Fruit fly (Drosophila melanogaster) whole organism: ENCODE data around the gene CG9673.

Experiments used
- CG8478 ChIP-seq: fragments of >200 bp; optimal IDR thresholded peaks from 2 replicates; lab custom pipeline; 2018; ENCODE audit warnings: inconsistent platforms
- Dll ChIP-seq: fragments of >200 bp; optimal IDR thresholded peaks from 2 replicates; lab custom pipeline; 2017
- EcR ChIP-seq, 2 experiments: fragments of >200 bp; optimal IDR thresholded peaks; 2 replicates each; lab custom pipeline; 2017; ENCODE audit warnings: missing biosample characterization in 2 of 2, missing genetic modification characterization in 2 of 2, missing genetic modification reagents in 2 of 2
- pan ChIP-seq: fragments of >200 bp; optimal IDR thresholded peaks from 2 replicates; lab custom pipeline; 2017
- psq ChIP-seq: fragments of >200 bp; optimal IDR thresholded peaks from 2 replicates; lab custom pipeline; 2017
- usp ChIP-seq: fragments of >200 bp; optimal IDR thresholded peaks from 2 replicates; lab custom pipeline; 2017; ENCODE audit warnings: missing biosample characterization, missing genetic modification characterization, mixed read lengths

The CG9673 gene

dm6 chrX:16689339-16689738 lies 14.3 kb downstream of the CG9673 start:
- TF ChIP-seq usp (no peak), Dll (no peak), CG8478 (lab: Kevin White, UChicago) (no peak), pan (lab: Kevin White, UChicago) (no peak), psq (no peak), EcR (GFP tag; optimal IDR thresholded peaks at IDR 0.05; lab: Kevin White, UChicago) (no peak)

dm6 chrX:16688106-16688459 lies 15.6 kb downstream of the CG9673 start:
- TF ChIP-seq Dll (no peak), pan (lab: Kevin White, UChicago) (no peak), psq (no peak), usp (no peak), CG8478 (lab: Kevin White, UChicago) (no peak), EcR (GFP tag; optimal IDR thresholded peaks at IDR 0.05; lab: Kevin White, UChicago) (no peak)

dm6 chrX:16687400-16688105 lies 16.1 kb downstream of the CG9673 start:
- TF ChIP-seq usp (no peak), Dll (no peak), pan (lab: Kevin White, UChicago) (no peak), CG8478 (lab: Kevin White, UChicago) (no peak), psq (no peak), EcR (GFP tag; optimal IDR thresholded peaks at IDR 0.05; lab: Kevin White, UChicago) (no peak)

- TF ChIP-seq usp (no peak), Dll (no peak), pan (lab: Kevin White, UChicago) (no peak), EcR (GFP tag; optimal IDR thresholded peaks at IDR 0.05; lab: Kevin White, UChicago) (no peak), psq (no peak), CG8478 (lab: Kevin White, UChicago) (no peak)
Observed at dm6 chrX:16683765-16684164, 19.9 kb downstream of the CG9673 start, which contains the start of gene Axs. Gene Axs, minus strand, starts transcription at chrX:16683895.

- no peak for TF ChIP-seq CG8478 (lab: Kevin White, UChicago)
- TF ChIP-seq psq, result no peak
- TF ChIP-seq Dll, result no peak
- no peak for TF ChIP-seq usp
- no peak for TF ChIP-seq EcR (GFP tag; optimal IDR thresholded peaks at IDR 0.05; lab: Kevin White, UChicago)
- no peak for TF ChIP-seq pan (lab: Kevin White, UChicago)
Observed at dm6 chrX:16678845-16679347, 24.8 kb downstream of the CG9673 start, which contains the start of the genes CG13010 and sing. Gene CG13010, minus strand, starts transcription at chrX:16678945. Gene sing, plus strand, starts transcription at chrX:16679297.

- TF ChIP-seq usp (no peak), pan (lab: Kevin White, UChicago) (no peak), EcR (GFP tag; optimal IDR thresholded peaks at IDR 0.05; lab: Kevin White, UChicago) (no peak), Dll (no peak), psq (no peak), CG8478 (lab: Kevin White, UChicago) (no peak)
Observed at dm6 chrX:16677163-16677562, 26.5 kb downstream of the CG9673 start.

- TF ChIP-seq psq, result no peak
- no peak for TF ChIP-seq pan (lab: Kevin White, UChicago)
- no peak for TF ChIP-seq usp
- no peak for TF ChIP-seq EcR (GFP tag; optimal IDR thresholded peaks at IDR 0.05; lab: Kevin White, UChicago)
- no peak for TF ChIP-seq Dll
- no peak for TF ChIP-seq CG8478 (lab: Kevin White, UChicago)
Observed at dm6 chrX:16676653-16677052, 27.0 kb downstream of the CG9673 start, which contains the start of gene CG13012. Gene CG13012, minus strand, starts transcription at chrX:16676753.

dm6 chrX:16674538-16674937 lies 29.1 kb downstream of the CG9673 start:
- TF ChIP-seq EcR (GFP tag; optimal IDR thresholded peaks at IDR 0.05; lab: Kevin White, UChicago) (no peak), Dll (no peak), pan (lab: Kevin White, UChicago) (no peak), psq (no peak), CG8478 (lab: Kevin White, UChicago) (no peak), usp (no peak)

- no peak for TF ChIP-seq Dll
- TF ChIP-seq CG8478 (lab: Kevin White, UChicago), result no peak
Observed at dm6 chrX:16672904-16673303, 30.8 kb downstream of the CG9673 start.

- TF ChIP-seq pan (lab: Kevin White, UChicago), result no peak
Observed at dm6 chrX:16670691-16671481, 32.8 kb downstream of the CG9673 start.

- no peak for TF ChIP-seq EcR (GFP tag; optimal IDR thresholded peaks at IDR 0.05; lab: Kevin White, UChicago)
- no peak for TF ChIP-seq CG8478 (lab: Kevin White, UChicago)
- TF ChIP-seq pan (lab: Kevin White, UChicago), result no peak
- TF ChIP-seq usp, result no peak
- TF ChIP-seq Dll, result no peak
- no peak for TF ChIP-seq psq
Observed at dm6 chrX:16670262-16670661, 33.4 kb downstream of the CG9673 start.

dm6 chrX:16669849-16670248 lies 33.8 kb downstream of the CG9673 start:
- TF ChIP-seq psq (no peak), CG8478 (lab: Kevin White, UChicago) (no peak), EcR (GFP tag; optimal IDR thresholded peaks at IDR 0.05; lab: Kevin White, UChicago) (no peak), pan (lab: Kevin White, UChicago) (no peak), usp (no peak), Dll (no peak)
